Fruit fly (Drosophila melanogaster): ENCODE data around the gene Pgk.

Gene Pgk

DNA sequence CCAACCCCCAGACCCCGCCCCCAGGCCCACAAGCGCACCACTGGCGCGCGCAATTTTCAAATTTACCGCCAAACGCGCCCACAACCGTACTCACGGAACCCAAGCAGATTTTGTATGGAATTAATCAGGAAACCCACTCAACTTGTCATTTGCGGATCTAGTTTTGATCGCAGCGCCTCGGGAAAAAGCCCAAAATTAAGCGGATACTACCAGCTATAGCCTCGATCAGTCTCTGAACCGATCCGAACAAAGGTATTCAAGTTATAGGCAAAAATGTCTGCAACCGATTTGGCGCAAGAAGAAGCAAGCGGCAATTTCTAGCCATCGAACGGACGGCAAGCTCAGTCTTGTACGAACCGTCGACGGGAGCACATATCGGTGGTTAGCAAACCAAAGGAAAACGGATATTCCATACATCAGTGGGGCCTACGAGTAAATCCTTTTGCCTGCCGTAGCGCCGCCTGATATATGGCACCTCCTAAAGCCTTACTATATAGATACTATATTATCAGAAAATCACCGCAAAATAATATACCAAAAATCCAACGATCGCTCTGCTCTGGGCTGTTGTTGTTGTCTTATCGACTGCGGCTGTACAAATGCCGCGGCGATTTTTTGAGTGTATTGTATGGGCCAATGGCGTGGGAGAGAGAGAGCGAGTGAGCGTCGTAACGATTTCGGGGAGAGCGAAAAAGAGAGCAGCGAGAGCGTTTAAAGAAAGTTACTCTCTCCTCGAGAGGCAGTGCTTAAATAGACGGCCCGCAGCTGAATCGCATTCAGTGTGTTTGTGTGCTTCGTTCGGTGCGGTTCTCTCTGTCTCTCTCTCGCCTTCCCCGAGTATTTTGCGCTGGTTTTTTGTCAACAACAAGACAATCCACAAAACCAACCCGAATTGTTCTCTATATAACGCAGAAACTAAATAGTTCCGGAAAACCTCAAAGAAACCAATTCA lies at the start of gene Pgk (continued):
- TF ChIP-seq Ets97D (GFP tag; optimal IDR thresholded peaks at IDR 0.05), result peak; percentile 32
- TF ChIP-seq CG11247 (GFP tag; IDR thresholded peaks at IDR 0.05), result no peak
- peak; percentile 54 for TF ChIP-seq hkb (optimal IDR thresholded peaks at IDR 0.05)
- no peak for TF ChIP-seq hkb (GFP tag; IDR thresholded peaks at IDR 0.05)
- TF ChIP-seq lola (GFP tag; optimal IDR thresholded peaks at IDR 0.05), result peak in 1 of 3 experiments; percentile 0
- no peak for TF ChIP-seq schlank (tag; optimal IDR thresholded peaks at IDR 0.05)
- peak; percentile 84 for TF ChIP-seq lbe (GFP tag; optimal IDR thresholded peaks at IDR 0.05)
- peak; percentile 33 for TF ChIP-seq Dip3 (GFP tag; optimal IDR thresholded peaks at IDR 0.05)
- TF ChIP-seq gsb (GFP tag; IDR thresholded peaks at IDR 0.05), result no peak
- peak; percentile 94 for TF ChIP-seq CG34376 (GFP tag; optimal IDR thresholded peaks at IDR 0.05)
- peak; percentile 44 for TF ChIP-seq CG10267 (tag; optimal IDR thresholded peaks at IDR 0.05)
- TF ChIP-seq Vsx1 (GFP tag; optimal IDR thresholded peaks at IDR 0.05), result no peak
- peak; percentile 3 for TF ChIP-seq CG4854 (GFP tag; optimal IDR thresholded peaks at IDR 0.05)
- no peak for TF ChIP-seq tio (GFP tag; optimal IDR thresholded peaks at IDR 0.05)
- no peak for TF ChIP-seq sob (GFP tag; IDR thresholded peaks at IDR 0.05)
- TF ChIP-seq cato (GFP tag; optimal IDR thresholded peaks at IDR 0.05; ENCODE audit: borderline replicate concordance), result no peak
- TF ChIP-seq CG2202 (tag; optimal IDR thresholded peaks at IDR 0.05), result peak; percentile 32
- peak; percentile 75 for TF ChIP-seq run (tag; optimal IDR thresholded peaks at IDR 0.05)
- peak in 1 of 2 experiments; percentile 65 for TF ChIP-seq Pdp1 (GFP tag; optimal IDR thresholded peaks at IDR 0.05)
- TF ChIP-seq CG18011 (GFP tag; optimal IDR thresholded peaks at IDR 0.05), result no peak
- TF ChIP-seq CG33557 (GFP tag; optimal IDR thresholded peaks at IDR 0.05), result peak; percentile 75
- no peak for TF ChIP-seq CG3847 (GFP tag; IDR thresholded peaks at IDR 0.05)
- peak; percentile 82 for TF ChIP-seq BtbVII (GFP tag; optimal IDR thresholded peaks at IDR 0.05)
- TF ChIP-seq Side (GFP tag; optimal IDR thresholded peaks at IDR 0.05), result no peak
- TF ChIP-seq CG12155 (GFP tag; optimal IDR thresholded peaks at IDR 0.05), result peak; percentile 1
- TF ChIP-seq CG11560 (tag; IDR thresholded peaks at IDR 0.05), result no peak
- TF ChIP-seq Meics (GFP tag; optimal IDR thresholded peaks at IDR 0.05), result peak; percentile 10
- TF ChIP-seq Med (GFP tag), result peak; percentile 88
- TF ChIP-seq CG3163 (GFP tag; optimal IDR thresholded peaks at IDR 0.05), result peak; percentile 24
- TF ChIP-seq Jarid2 (GFP tag; optimal IDR thresholded peaks at IDR 0.05), result peak; percentile 74
- TF ChIP-seq CG11085 (GFP tag; IDR thresholded peaks at IDR 0.05), result no peak
- TF ChIP-seq Doc2 (GFP tag; IDR thresholded peaks at IDR 0.05), result no peak
- no peak for TF ChIP-seq Lhr (GFP tag; optimal IDR thresholded peaks at IDR 0.05)
- TF ChIP-seq CG10431 (GFP tag; optimal IDR thresholded peaks at IDR 0.05), result peak; percentile 12
- peak; percentile 14 for TF ChIP-seq tap (tag; optimal IDR thresholded peaks at IDR 0.05)
- peak; percentile 30 for TF ChIP-seq CG7839 (tag; optimal IDR thresholded peaks at IDR 0.05)
- no peak for TF ChIP-seq seq (GFP tag; IDR thresholded peaks at IDR 0.05)
- no peak for TF ChIP-seq CG16813 (GFP tag; IDR thresholded peaks at IDR 0.05; ENCODE audit: partially characterized antibody)
- no peak for TF ChIP-seq CG17912 (GFP tag; optimal IDR thresholded peaks at IDR 0.05)
- TF ChIP-seq kah (GFP tag; optimal IDR thresholded peaks at IDR 0.05), result peak; percentile 39
- no peak for TF ChIP-seq Hmx (GFP tag; optimal IDR thresholded peaks at IDR 0.05)
- TF ChIP-seq CG10209 (GFP tag; optimal IDR thresholded peaks at IDR 0.05), result no peak
- TF ChIP-seq Hey (tag; optimal IDR thresholded peaks at IDR 0.05), result no peak
- no peak for TF ChIP-seq CG12104 (GFP tag; optimal IDR thresholded peaks at IDR 0.05)
- peak; percentile 33 for TF ChIP-seq her (GFP tag; optimal IDR thresholded peaks at IDR 0.05)
- no peak for TF ChIP-seq CG30403 (GFP tag; optimal IDR thresholded peaks at IDR 0.05)
- no peak for TF ChIP-seq ATbp (GFP tag; optimal IDR thresholded peaks at IDR 0.05)
- TF ChIP-seq CG12391 (tag; optimal IDR thresholded peaks at IDR 0.05), result peak; percentile 61
